Worm (Caenorhabditis elegans): ENCODE results near the gene F47B8.2.

The F47B8.2 gene

ce11 chrV:14268616-14269015, 47.8 kb downstream of the F47B8.2 start, which contains the start of gene F40G12.4:
Gene F40G12.4, minus strand, starts transcription at chrV:14268716.
- TF ChIP-seq nhr-28 (tag; optimal IDR thresholded peaks at IDR 0.05): no peak
- no peak for TF ChIP-seq unc-39 (tag; optimal IDR thresholded peaks at IDR 0.05)
- no peak for TF ChIP-seq sem-2 (GFP tag; optimal IDR thresholded peaks at IDR 0.05)
- TF ChIP-seq snpc-4 (tag; optimal IDR thresholded peaks at IDR 0.05): no peak
- TF ChIP-seq nhr-76 (tag; optimal IDR thresholded peaks at IDR 0.05): no peak

ce11 chrV:14267326-14267942, 49.0 kb downstream of the F47B8.2 start:
- no peak for TF ChIP-seq drap-1 (GFP tag; optimal IDR thresholded peaks at IDR 0.05)
- no peak for TF ChIP-seq nhr-237 (tag; optimal IDR thresholded peaks at IDR 0.05)
- no peak for TF ChIP-seq sptf-1 (tag; optimal IDR thresholded peaks at IDR 0.05)
- no peak for TF ChIP-seq pha-4 (tag; optimal IDR thresholded peaks at IDR 0.05)
- no peak for TF ChIP-seq cnd-1 (tag; optimal IDR thresholded peaks at IDR 0.05)
- TF ChIP-seq M03D4.4 (tag; optimal IDR thresholded peaks at IDR 0.05): no peak
- TF ChIP-seq ceh-43 (GFP tag; optimal IDR thresholded peaks at IDR 0.05): no peak
- TF ChIP-seq lin-13 (tag; optimal IDR thresholded peaks at IDR 0.05): no peak
- no peak for TF ChIP-seq mab-5 (tag; optimal IDR thresholded peaks at IDR 0.05)

Data from whole organism, mixed stage, embryonic.